Fruit fly (Drosophila melanogaster): ENCODE measurements around the gene CG43098.

The CG43098 gene

dm6 chr3L:3617252-3617651 is 41.6 kb upstream of the CG43098 start (continued):
- TF ChIP-seq row (GFP tag; IDR thresholded peaks at IDR 0.05) (peak; percentile 84), schlank (tag; optimal IDR thresholded peaks at IDR 0.05) (no peak), ERR (GFP tag; optimal IDR thresholded peaks at IDR 0.05) (peak; percentile 29), CG4282 (GFP tag; optimal IDR thresholded peaks at IDR 0.05) (peak; percentile 30), MBD-R2 (GFP tag; IDR thresholded peaks at IDR 0.05) (peak; percentile 53; the same call in 1 of the 2 replicates), caup (GFP tag; optimal IDR thresholded peaks at IDR 0.05; ENCODE audit: severe bottlenecking) (peak; percentile 10), Kr (GFP tag; optimal IDR thresholded peaks at IDR 0.05) (no peak), corto (GFP tag; optimal IDR thresholded peaks at IDR 0.05) (peak; percentile 80), CG17361 (GFP tag; IDR thresholded peaks at IDR 0.05) (peak; percentile 71), dati (GFP tag; IDR thresholded peaks at IDR 0.05) (peak; percentile 47; the same call in 1 of the 2 replicates), CG12769 (tag; optimal IDR thresholded peaks at IDR 0.05) (peak; percentile 62), lmd (GFP tag; IDR thresholded peaks at IDR 0.05) (peak; percentile 76), ATbp (GFP tag; optimal IDR thresholded peaks at IDR 0.05) (peak; percentile 70), Jarid2 (GFP tag; optimal IDR thresholded peaks at IDR 0.05) (peak; percentile 47), CG5953 (GFP tag; IDR thresholded peaks at IDR 0.05) (no peak), CG6854 (GFP tag; optimal IDR thresholded peaks at IDR 0.05) (no peak), Hr51 (GFP tag; optimal IDR thresholded peaks at IDR 0.05) (peak; percentile 54 to 69), CG7745 (tag; optimal IDR thresholded peaks at IDR 0.05) (peak; percentile 80), CG1024 (GFP tag; IDR thresholded peaks at IDR 0.05) (peak; percentile 81), Rx (GFP tag; IDR thresholded peaks at IDR 0.05) (peak; percentile 75), knrl (GFP tag; IDR thresholded peaks at IDR 0.05; ENCODE audit: partially characterized antibody) (no peak), CG31224 (GFP tag; IDR thresholded peaks at IDR 0.05) (peak; percentile 52; the same call in 1 of the 2 replicates), ind (GFP tag; optimal IDR thresholded peaks at IDR 0.05) (peak; percentile 57), klu (GFP tag; IDR thresholded peaks at IDR 0.05) (peak; percentile 47; the same call in 1 of the 2 replicates), CG8924 (tag; optimal IDR thresholded peaks at IDR 0.05) (peak; percentile 88), Sry-δ (GFP tag; optimal IDR thresholded peaks at IDR 0.05) (peak; percentile 14), bigmax (GFP tag; optimal IDR thresholded peaks at IDR 0.05) (no peak), Tbp (GFP tag; optimal IDR thresholded peaks at IDR 0.05) (no peak), Antp (GFP tag; optimal IDR thresholded peaks at IDR 0.05) (peak; percentile 59), fu2 (GFP tag; optimal IDR thresholded peaks at IDR 0.05) (peak; percentile 40), CG4820 (GFP tag; optimal IDR thresholded peaks at IDR 0.05) (peak; percentile 82), CG2889 (GFP tag; IDR thresholded peaks at IDR 0.05) (peak; percentile 29; the same call in 1 of the 3 replicates), CG10267 (tag; optimal IDR thresholded peaks at IDR 0.05) (peak; percentile 83), CG9437 (GFP tag; optimal IDR thresholded peaks at IDR 0.05) (peak; percentile 40), CG10321 (GFP tag; IDR thresholded peaks at IDR 0.05) (no peak), sens-2 (GFP tag; IDR thresholded peaks at IDR 0.05) (peak; percentile 88), CG10959 (GFP tag; IDR thresholded peaks at IDR 0.05) (peak; percentile 89), Sox100B (GFP tag; optimal IDR thresholded peaks at IDR 0.05) (peak; percentile 54), Ada2b (GFP tag; IDR thresholded peaks at IDR 0.05) (peak; percentile 62), CG14710 (tag; optimal IDR thresholded peaks at IDR 0.05) (peak; percentile 87), pzg (GFP tag; optimal IDR thresholded peaks at IDR 0.05) (no peak), CG10147 (GFP tag; optimal IDR thresholded peaks at IDR 0.05) (peak; percentile 24), dysf (GFP tag; IDR thresholded peaks at IDR 0.05) (peak; percentile 68; the same call in 1 of the 3 replicates), Ets97D (GFP tag; optimal IDR thresholded peaks at IDR 0.05) (peak; percentile 50), CG10209 (GFP tag; optimal IDR thresholded peaks at IDR 0.05) (peak; percentile 77), mirr (GFP tag; optimal IDR thresholded peaks at IDR 0.05) (no peak), vfl (GFP tag; optimal IDR thresholded peaks at IDR 0.05) (peak; percentile 38), ase (GFP tag; IDR thresholded peaks at IDR 0.05) (peak; percentile 63; the same call in 2 of the 3 replicates), Neu2 (GFP tag; optimal IDR thresholded peaks at IDR 0.05; ENCODE audit: borderline replicate concordance) (peak; percentile 11), Bgb (GFP tag; IDR thresholded peaks at IDR 0.05; ENCODE audit: partially characterized antibody) (no peak), h (optimal IDR thresholded peaks at IDR 0.05) (no peak)

Data from whole organism, embryonic.